Fruit fly (Drosophila melanogaster) whole organism, embryonic: ENCODE results near the gene Tsf1.

Source experiments
- CG13424 ChIP-seq: fragments of 200-800 bp; sonication (Bioruptor generic); optimal IDR thresholded peaks from 2 replicates; lab custom pipeline; 2019; ENCODE audit warnings: missing biosample characterization, mild to moderate bottlenecking, missing genetic modification characterization, moderate library complexity
- CG13775 ChIP-seq: fragments of 200-800 bp; sonication (Bioruptor generic); optimal IDR thresholded peaks from 3 replicates; lab custom pipeline; 2017; ENCODE audit warnings: missing biosample characterization, mild to moderate bottlenecking, missing genetic modification characterization
- CG14860 ChIP-seq: fragments of 200-800 bp; sonication (Bioruptor generic); IDR thresholded peaks from 3 replicates; pipeline ENCODE4 v1.3.6; 2022; ENCODE audit warnings: missing biosample characterization, missing genetic modification characterization; ENCODE audit not compliant: partially characterized antibody
- CG15601 ChIP-seq: fragments of 200-800 bp; sonication (Bioruptor generic); optimal IDR thresholded peaks from 3 replicates; lab custom pipeline; 2019; ENCODE audit warnings: missing biosample characterization, mild to moderate bottlenecking, missing genetic modification characterization, moderate library complexity
- CG1647 ChIP-seq: fragments of 200-800 bp; sonication (Bioruptor generic); optimal IDR thresholded peaks from 3 replicates; lab custom pipeline; 2016; ENCODE audit warnings: missing biosample characterization, missing genetic modification characterization
- CG17802 ChIP-seq: fragments of 200-800 bp; sonication (Bioruptor generic); optimal IDR thresholded peaks from 2 replicates; lab custom pipeline; 2018; ENCODE audit warnings: missing biosample characterization, mild to moderate bottlenecking, missing genetic modification characterization, moderate library complexity
- CG1792 ChIP-seq: fragments of 200-800 bp; sonication (Bioruptor generic); optimal IDR thresholded peaks from 2 replicates; lab custom pipeline; 2016; ENCODE audit warnings: missing biosample characterization, missing genetic modification characterization
- CG2116 ChIP-seq: fragments of 200-800 bp; sonication (Bioruptor generic); optimal IDR thresholded peaks from 3 replicates; lab custom pipeline; 2018; ENCODE audit warnings: missing biosample characterization, mild to moderate bottlenecking, missing genetic modification characterization
- CG31224 ChIP-seq: fragments of 200-800 bp; sonication (Bioruptor generic); IDR thresholded peaks from 2 replicates; pipeline ENCODE4 v1.3.6; 2022; ENCODE audit warnings: missing biosample characterization, missing genetic modification characterization
- CG31388 ChIP-seq: fragments of 200-800 bp; sonication (Bioruptor generic); optimal IDR thresholded peaks from 2 replicates; lab custom pipeline; 2016; ENCODE audit warnings: missing biosample characterization, missing genetic modification characterization
- CG32532 ChIP-seq: fragments of 200-800 bp; sonication (Bioruptor generic); IDR thresholded peaks from 2 replicates; pipeline ENCODE4 v1.3.6; 2022; ENCODE audit warnings: missing biosample characterization, missing genetic modification characterization
- CG34224 ChIP-seq: fragments of 200-800 bp; sonication (Bioruptor generic); IDR thresholded peaks from 3 replicates; pipeline ENCODE4 v1.3.6; 2022; ENCODE audit warnings: missing biosample characterization, missing genetic modification characterization; ENCODE audit not compliant: partially characterized antibody
- CG34376 ChIP-seq: fragments of 200-800 bp; sonication (Bioruptor generic); optimal IDR thresholded peaks from 2 replicates; lab custom pipeline; 2018; ENCODE audit warnings: missing biosample characterization, mild to moderate bottlenecking, missing genetic modification characterization
- CG34422 ChIP-seq: fragments of 200-800 bp; sonication (Bioruptor generic); IDR thresholded peaks from 3 replicates; pipeline ENCODE4 v1.3.6; 2022; ENCODE audit warnings: missing biosample characterization, missing genetic modification characterization
- CG3847 ChIP-seq: fragments of 200-800 bp; sonication (Bioruptor generic); IDR thresholded peaks from 2 replicates; pipeline ENCODE4 v1.3.6; 2022; ENCODE audit warnings: missing biosample characterization, missing genetic modification characterization
- CG4282 ChIP-seq: fragments of 200-800 bp; sonication (Bioruptor generic); optimal IDR thresholded peaks from 2 replicates; lab custom pipeline; 2016; ENCODE audit warnings: missing biosample characterization, missing genetic modification characterization
- CG4820 ChIP-seq: fragments of 200-800 bp; sonication (Bioruptor generic); optimal IDR thresholded peaks from 3 replicates; lab custom pipeline; 2016; ENCODE audit warnings: missing biosample characterization, missing genetic modification characterization
- CG6254 ChIP-seq: fragments of 200-800 bp; sonication (Bioruptor generic); optimal IDR thresholded peaks from 3 replicates; lab custom pipeline; 2017; ENCODE audit warnings: mild to moderate bottlenecking, missing biosample characterization, missing genetic modification reagents, missing genetic modification characterization
- CG8944 ChIP-seq: fragments of 200-800 bp; sonication (Bioruptor generic); optimal IDR thresholded peaks from 3 replicates; lab custom pipeline; 2016; ENCODE audit warnings: missing biosample characterization, missing genetic modification characterization
- D19A ChIP-seq: fragments of 200-800 bp; optimal IDR thresholded peaks from 3 replicates; lab custom pipeline; 2019; ENCODE audit warnings: missing biosample characterization, mild to moderate bottlenecking, missing genetic modification characterization, moderate library complexity
- Dip2 ChIP-seq: fragments of 200-800 bp; sonication (Bioruptor generic); IDR thresholded peaks from 2 replicates; pipeline ENCODE4 v1.3.6; 2022; ENCODE audit warnings: missing biosample characterization, missing genetic modification characterization
- E2f1 ChIP-seq: fragments of 200-800 bp; sonication (Bioruptor generic); IDR thresholded peaks from 2 replicates; pipeline ENCODE4 v1.3.6; 2022; ENCODE audit warnings: missing biosample characterization, missing genetic modification characterization
- Fer3 ChIP-seq: fragments of 200-800 bp; sonication (Bioruptor generic); optimal IDR thresholded peaks from 2 replicates; lab custom pipeline; 2018; ENCODE audit warnings: missing biosample characterization, mild to moderate bottlenecking, missing genetic modification characterization, moderate library complexity
- H15 ChIP-seq: fragments of 200-800 bp; sonication (Bioruptor generic); IDR thresholded peaks from 3 replicates; pipeline ENCODE4 v1.3.6; 2022; ENCODE audit warnings: missing biosample characterization, missing genetic modification characterization
- HHEX ChIP-seq: fragments of 200-800 bp; sonication (Bioruptor generic); optimal IDR thresholded peaks from 3 replicates; lab custom pipeline; 2017; ENCODE audit warnings: missing biosample characterization, mild to moderate bottlenecking, missing genetic modification characterization, missing genetic modification reagents
- Oaz ChIP-seq: fragments of 200-800 bp; sonication (Bioruptor generic); IDR thresholded peaks from 2 replicates; pipeline ENCODE4 v1.3.6; 2022; ENCODE audit warnings: missing biosample characterization, missing genetic modification characterization
- Scr ChIP-seq: fragments of 200-800 bp; sonication (Bioruptor generic); IDR thresholded peaks from 2 replicates; pipeline ENCODE4 v1.3.6; 2022; ENCODE audit warnings: missing biosample characterization, missing genetic modification characterization; ENCODE audit not compliant: partially characterized antibody
- Spps ChIP-seq: fragments of 200-800 bp; sonication (Bioruptor generic); optimal IDR thresholded peaks from 2 replicates; lab custom pipeline; 2018; ENCODE audit warnings: missing biosample characterization, mild to moderate bottlenecking, missing genetic modification characterization
- Ssrp ChIP-seq: fragments of 200-800 bp; sonication (Bioruptor generic); optimal IDR thresholded peaks from 2 replicates; lab custom pipeline; 2018; ENCODE audit warnings: missing biosample characterization, mild to moderate bottlenecking, missing genetic modification characterization, moderate library complexity
- ase ChIP-seq: fragments of 200-800 bp; sonication (Bioruptor generic); IDR thresholded peaks from 3 replicates; pipeline ENCODE4 v1.3.6; 2022; ENCODE audit warnings: missing biosample characterization, missing genetic modification characterization
- bbx ChIP-seq: fragments of 200-800 bp; sonication (Bioruptor generic); IDR thresholded peaks from 2 replicates; pipeline ENCODE4 v1.3.6; 2022; ENCODE audit warnings: missing biosample characterization, missing genetic modification characterization; ENCODE audit not compliant: partially characterized antibody
- bsh ChIP-seq, 2 experiments: fragments of 200-800 bp; sonication (Bioruptor generic); optimal IDR thresholded peaks; 2 replicates each; lab custom pipeline; 2017 to 2018; ENCODE audit warnings: mild to moderate bottlenecking in 2 of 2, missing biosample characterization in 2 of 2, missing genetic modification characterization in 2 of 2, moderate library complexity in 1 of 2
- btn ChIP-seq: fragments of 200-800 bp; sonication (Bioruptor generic); optimal IDR thresholded peaks from 2 replicates; lab custom pipeline; 2016; ENCODE audit warnings: missing biosample characterization, missing genetic modification characterization
- crp ChIP-seq, 2 experiments: fragments of 200-800 bp; sonication (Bioruptor generic); optimal IDR thresholded peaks; 2 replicates in 1 of 2; 3 replicates in 1 of 2; lab custom pipeline; 2017; ENCODE audit warnings: missing biosample characterization in 2 of 2, missing genetic modification characterization in 2 of 2, mild to moderate bottlenecking in 1 of 2, moderate library complexity in 1 of 2
- dimm ChIP-seq: fragments of 200-800 bp; sonication (Bioruptor generic); IDR thresholded peaks from 2 replicates; pipeline ENCODE4 v1.3.6; 2022; ENCODE audit warnings: missing biosample characterization, missing genetic modification characterization
- dysf ChIP-seq: fragments of 200-800 bp; sonication (Bioruptor generic); IDR thresholded peaks from 3 replicates; pipeline ENCODE4 v1.3.6; 2022; ENCODE audit warnings: missing biosample characterization, missing genetic modification characterization
- gt ChIP-seq: fragments of 200-800 bp; sonication (Bioruptor generic); IDR thresholded peaks from 2 replicates; pipeline ENCODE4 v1.3.6; 2022; ENCODE audit warnings: missing biosample characterization, missing genetic modification characterization
- jigr1 ChIP-seq: fragments of 200-800 bp; sonication (Bioruptor generic); IDR thresholded peaks from 3 replicates; pipeline ENCODE4 v1.3.6; 2022; ENCODE audit warnings: missing biosample characterization, missing genetic modification characterization
- kni ChIP-seq: fragments of 200-800 bp; sonication (Bioruptor generic); optimal IDR thresholded peaks from 3 replicates; lab custom pipeline; 2017; ENCODE audit warnings: mild to moderate bottlenecking, missing biosample characterization, missing genetic modification reagents, missing genetic modification characterization
- nom ChIP-seq: fragments of 200-800 bp; sonication (Bioruptor generic); optimal IDR thresholded peaks from 2 replicates; lab custom pipeline; 2017; ENCODE audit warnings: missing biosample characterization, missing genetic modification characterization, mild to moderate bottlenecking, moderate library complexity, missing genetic modification reagents
- ranshi ChIP-seq: fragments of 200-800 bp; sonication (Bioruptor generic); IDR thresholded peaks from 2 replicates; pipeline ENCODE4 v1.3.6; 2022; ENCODE audit warnings: missing biosample characterization, missing genetic modification characterization
- repo ChIP-seq: fragments of 200-800 bp; sonication (Bioruptor generic); optimal IDR thresholded peaks from 2 replicates; lab custom pipeline; 2016; ENCODE audit warnings: missing biosample characterization, missing genetic modification characterization
- sens-2 ChIP-seq: fragments of 200-800 bp; sonication (Bioruptor generic); IDR thresholded peaks from 2 replicates; pipeline ENCODE4 v1.3.6; 2022; ENCODE audit warnings: missing biosample characterization, missing genetic modification characterization
- slbo ChIP-seq: fragments of 200-800 bp; sonication (Bioruptor generic); IDR thresholded peaks from 2 replicates; pipeline ENCODE4 v1.3.6; 2022; ENCODE audit warnings: missing biosample characterization, missing genetic modification characterization
- sob ChIP-seq: fragments of 200-800 bp; sonication (Bioruptor generic); IDR thresholded peaks from 2 replicates; pipeline ENCODE4 v1.3.6; 2022; ENCODE audit warnings: missing biosample characterization, missing genetic modification characterization
- tap ChIP-seq: fragments of 200-800 bp; optimal IDR thresholded peaks from 3 replicates; lab custom pipeline; 2019; ENCODE audit warnings: missing biosample characterization, mild to moderate bottlenecking, missing genetic modification characterization, moderate library complexity
- yki ChIP-seq: fragments of >200 bp; optimal IDR thresholded peaks from 3 replicates; lab custom pipeline; 2018
- z ChIP-seq: fragments of 200-800 bp; sonication (Bioruptor generic); IDR thresholded peaks from 3 replicates; pipeline ENCODE4 v1.3.6; 2022; ENCODE audit warnings: missing biosample characterization, missing genetic modification characterization
- zf30C ChIP-seq: fragments of 200-800 bp; sonication (Bioruptor generic); optimal IDR thresholded peaks from 3 replicates; lab custom pipeline; 2018; ENCODE audit warnings: missing biosample characterization, mild to moderate bottlenecking, missing genetic modification characterization

Tsf1 gene

DNA sequence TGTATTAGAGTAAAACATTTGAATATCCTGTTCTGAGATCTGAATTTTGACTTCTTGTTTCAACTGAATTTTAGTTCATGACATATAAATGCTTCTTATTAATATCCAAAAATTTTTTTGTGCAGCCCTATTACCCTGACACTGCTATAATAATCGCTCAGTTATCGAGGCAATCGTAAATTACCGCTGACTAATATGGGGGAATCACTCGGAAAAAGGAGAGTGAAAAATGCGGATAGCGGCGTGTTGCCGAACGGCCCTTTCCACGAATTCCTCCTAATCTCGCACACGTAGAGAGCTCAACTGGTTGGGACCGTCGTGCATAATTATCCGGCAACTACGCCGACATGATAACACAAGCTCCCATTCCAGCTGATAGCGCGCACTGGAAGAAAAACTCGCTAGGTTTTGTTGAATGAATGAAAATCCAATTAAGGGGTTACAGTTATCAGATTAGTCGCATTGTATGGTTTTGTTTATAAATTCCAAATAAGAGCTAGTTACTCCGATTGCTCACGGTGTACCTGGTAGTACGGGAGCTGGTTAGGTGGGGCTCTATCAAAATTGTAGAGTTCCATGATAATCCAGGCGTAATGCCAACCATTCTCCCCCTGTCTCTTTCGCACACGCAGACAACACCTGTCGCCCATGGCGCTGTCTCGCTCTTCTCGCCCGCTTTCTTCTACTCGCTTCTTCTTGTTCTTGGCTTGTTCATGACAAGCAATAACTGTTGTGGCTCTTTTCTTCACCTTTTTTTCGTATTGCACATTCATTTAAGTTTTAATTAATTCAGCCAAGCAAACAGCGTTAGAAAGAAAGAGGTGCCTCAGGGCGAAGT is 18.9 kb upstream of the Tsf1 start (continued):
- TF ChIP-seq Dip2 (GFP tag; lab: Robert Waterston, UW): no peak
- TF ChIP-seq z (GFP tag; lab: Robert Waterston, UW): 0 out of 3 replicates have a peak, but pooled peaks have one; percentile 20
- peak; percentile 13 for TF ChIP-seq CG2116
- TF ChIP-seq CG1792 (GFP tag; lab: Kevin White, UChicago): peak; percentile 61
- TF ChIP-seq CG14860: no peak
- peak; percentile 59 for TF ChIP-seq E2f1 (GFP tag; lab: Robert Waterston, UW)
- TF ChIP-seq D19A: no peak
- peak; percentile 72 for TF ChIP-seq CG34376 (GFP tag; lab: Kevin White, UChicago)
- TF ChIP-seq dysf (GFP tag; lab: Robert Waterston, UW): peak; percentile 82
- no peak for TF ChIP-seq CG31388
- TF ChIP-seq jigr1 (GFP tag; lab: Robert Waterston, UW): no peak
- TF ChIP-seq CG32532 (GFP tag; lab: Robert Waterston, UW): peak; percentile 84
- TF ChIP-seq gt (GFP tag; lab: Robert Waterston, UW): no peak; the same call in 1 of the 2 replicates
- TF ChIP-seq HHEX: peak; percentile 72
- no peak for TF ChIP-seq yki (lab: Kevin White, UChicago)
- peak; percentile 79 for TF ChIP-seq sob (GFP tag; lab: Robert Waterston, UW)
- TF ChIP-seq CG4282 (GFP tag; lab: Kevin White, UChicago): peak; percentile 54
- peak in 1 of 2 experiments; percentile 79 for TF ChIP-seq bsh (GFP tag; optimal IDR thresholded peaks at IDR 0.05; lab: Kevin White, UChicago)
- TF ChIP-seq slbo (GFP tag; lab: Robert Waterston, UW): peak; percentile 88
- TF ChIP-seq zf30C: peak; percentile 88
- TF ChIP-seq CG13775: peak; percentile 23
- TF ChIP-seq CG1647 (GFP tag; lab: Kevin White, UChicago): peak; percentile 56
- peak; percentile 76 for TF ChIP-seq Fer3 (tag; lab: Kevin White, UChicago)
- peak; percentile 57 for TF ChIP-seq kni (GFP tag; lab: Kevin White, UChicago)
- TF ChIP-seq Spps: no peak
- peak; percentile 46 for TF ChIP-seq repo (GFP tag; lab: Kevin White, UChicago)
- peak; percentile 46 for TF ChIP-seq tap (tag; lab: Kevin White, UChicago)
- TF ChIP-seq btn (GFP tag; lab: Kevin White, UChicago): peak; percentile 12
- no peak for TF ChIP-seq bbx (GFP tag; lab: Robert Waterston, UW)
- peak; percentile 68; the same call in 1 of the 3 replicates for TF ChIP-seq CG34422 (GFP tag; lab: Robert Waterston, UW)
- TF ChIP-seq CG8944: peak; percentile 54
- no peak for TF ChIP-seq Scr (GFP tag; lab: Robert Waterston, UW)
- TF ChIP-seq Ssrp: peak; percentile 23
- TF ChIP-seq CG6254 (GFP tag; lab: Kevin White, UChicago): peak; percentile 50
- TF ChIP-seq nom (GFP tag; lab: Kevin White, UChicago): no peak
- peak; percentile 60 for TF ChIP-seq CG3847 (GFP tag; lab: Robert Waterston, UW)
- TF ChIP-seq sens-2 (GFP tag; lab: Robert Waterston, UW): peak; percentile 49; the same call in 1 of the 2 replicates
- TF ChIP-seq ase (GFP tag; lab: Robert Waterston, UW): peak; percentile 69; the same call in 2 of the 3 replicates
- peak; percentile 53 for TF ChIP-seq CG4820 (GFP tag; lab: Kevin White, UChicago)
- TF ChIP-seq ranshi (GFP tag; lab: Robert Waterston, UW): peak; percentile 83
- peak; percentile 73 for TF ChIP-seq Oaz (GFP tag; lab: Robert Waterston, UW)
- peak; percentile 48; the same call in 1 of the 2 replicates for TF ChIP-seq dimm
- peak; percentile 59 for TF ChIP-seq CG13424
- TF ChIP-seq CG31224 (GFP tag; lab: Robert Waterston, UW): peak; percentile 70
- TF ChIP-seq CG15601 (tag; lab: Kevin White, UChicago): peak; percentile 32
- peak in 1 of 2 experiments; percentile 6 for TF ChIP-seq crp (GFP tag; optimal IDR thresholded peaks at IDR 0.05; lab: Kevin White, UChicago)
- TF ChIP-seq CG17802 (tag; lab: Kevin White, UChicago): peak; percentile 45
- TF ChIP-seq CG34224: no peak
- peak; percentile 71 for TF ChIP-seq H15 (GFP tag; lab: Robert Waterston, UW)
